Fruit fly (Drosophila melanogaster): ENCODE measurements around the gene Prosbeta7.
A peak's percentile ranks its signal among the peaks of the same experiment; 100 is the strongest.

Gene Prosbeta7

DNA sequence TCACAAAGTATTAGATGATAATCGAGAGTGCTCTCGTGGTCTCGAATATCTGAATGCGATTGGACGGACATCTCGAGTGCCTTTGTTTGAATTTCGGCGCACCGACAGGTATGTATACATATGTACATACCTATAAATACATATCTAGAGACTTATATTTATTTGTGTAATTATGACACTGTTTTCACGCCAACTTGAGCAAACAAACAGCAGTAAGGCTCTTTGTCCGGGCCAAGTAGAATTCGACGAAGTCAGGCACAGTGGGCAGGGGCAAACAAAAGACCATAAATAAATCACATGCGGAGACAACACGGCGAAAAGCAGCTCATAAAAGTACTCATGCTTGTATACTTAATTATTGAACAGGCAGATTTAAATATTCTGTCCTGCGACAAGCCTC, 37.5 kb downstream of the Prosbeta7 start (continued):
- peak; percentile 9 for TF ChIP-seq CG15269 (tag; optimal IDR thresholded peaks at IDR 0.05)
- peak; percentile 8 for TF ChIP-seq CG18262 (tag; optimal IDR thresholded peaks at IDR 0.05)
- TF ChIP-seq nmo (GFP tag; optimal IDR thresholded peaks at IDR 0.05), result no peak
- peak; percentile 12 for TF ChIP-seq gsb-n (tag; optimal IDR thresholded peaks at IDR 0.05)
- no peak for TF ChIP-seq TFAM (GFP tag; optimal IDR thresholded peaks at IDR 0.05)
- no peak for TF ChIP-seq jigr1 (GFP tag; IDR thresholded peaks at IDR 0.05)
- no peak for TF ChIP-seq CG31365 (tag; optimal IDR thresholded peaks at IDR 0.05)
- no peak for TF ChIP-seq toy (GFP tag; IDR thresholded peaks at IDR 0.05)
- TF ChIP-seq Atf-2 (GFP tag; optimal IDR thresholded peaks at IDR 0.05), result no peak
- no peak for TF ChIP-seq CG34422 (GFP tag; IDR thresholded peaks at IDR 0.05)
- TF ChIP-seq YL-1 (GFP tag; optimal IDR thresholded peaks at IDR 0.05), result no peak
- no peak for TF ChIP-seq pum (GFP tag; optimal IDR thresholded peaks at IDR 0.05)
- TF ChIP-seq CG17328 (GFP tag; IDR thresholded peaks at IDR 0.05), result no peak
- TF ChIP-seq caup (GFP tag; optimal IDR thresholded peaks at IDR 0.05; ENCODE audit: severe bottlenecking), result peak; percentile 5
- no peak for TF ChIP-seq Sry-δ (GFP tag; optimal IDR thresholded peaks at IDR 0.05)
- no peak for TF ChIP-seq Gsc (GFP tag; IDR thresholded peaks at IDR 0.05)
- no peak for TF ChIP-seq CG4282 (GFP tag; optimal IDR thresholded peaks at IDR 0.05)
- TF ChIP-seq Ets97D (GFP tag; optimal IDR thresholded peaks at IDR 0.05), result no peak
- no peak for TF ChIP-seq nerfin-1 (tag; optimal IDR thresholded peaks at IDR 0.05)
- TF ChIP-seq CG8388 (GFP tag; optimal IDR thresholded peaks at IDR 0.05), result no peak
- TF ChIP-seq CG11398 (GFP tag; optimal IDR thresholded peaks at IDR 0.05), result no peak
- no peak for TF ChIP-seq CG12155 (GFP tag; optimal IDR thresholded peaks at IDR 0.05)
- TF ChIP-seq CG8290 (GFP tag; optimal IDR thresholded peaks at IDR 0.05), result no peak
- TF ChIP-seq CG8290 (tag; optimal IDR thresholded peaks at IDR 0.05), result peak in 1 of 2 experiments; percentile 30
- no peak for TF ChIP-seq chn (GFP tag; optimal IDR thresholded peaks at IDR 0.05)
- TF ChIP-seq CG14965 (GFP tag; optimal IDR thresholded peaks at IDR 0.05; ENCODE audit: borderline replicate concordance), result no peak
- peak; percentile 76 for TF ChIP-seq sens (GFP tag)
- no peak for TF ChIP-seq gce (GFP tag; IDR thresholded peaks at IDR 0.05)
- TF ChIP-seq slp2 (GFP tag; optimal IDR thresholded peaks at IDR 0.05), result no peak
- no peak for TF ChIP-seq inv (GFP tag; IDR thresholded peaks at IDR 0.05; ENCODE audit: partially characterized antibody)
- peak; percentile 42 for TF ChIP-seq lab (GFP tag; optimal IDR thresholded peaks at IDR 0.05)
- no peak for TF ChIP-seq HmgD (GFP tag; optimal IDR thresholded peaks at IDR 0.05)
- no peak for TF ChIP-seq dan (GFP tag; IDR thresholded peaks at IDR 0.05)
- TF ChIP-seq Mad (GFP tag; optimal IDR thresholded peaks at IDR 0.05), result no peak
- TF ChIP-seq Max (GFP tag; optimal IDR thresholded peaks at IDR 0.05), result no peak
- TF ChIP-seq CG1603 (tag; optimal IDR thresholded peaks at IDR 0.05), result peak; percentile 32
- TF ChIP-seq Optix (GFP tag; IDR thresholded peaks at IDR 0.05), result no peak
- TF ChIP-seq Chrac-16 (GFP tag; optimal IDR thresholded peaks at IDR 0.05), result no peak
- no peak for TF ChIP-seq Mrtf (GFP tag; IDR thresholded peaks at IDR 0.05)
- TF ChIP-seq CG8089 (GFP tag; optimal IDR thresholded peaks at IDR 0.05), result no peak
- TF ChIP-seq CG6854 (GFP tag; optimal IDR thresholded peaks at IDR 0.05), result no peak
- TF ChIP-seq CG3838 (GFP tag; optimal IDR thresholded peaks at IDR 0.05), result no peak
- TF ChIP-seq CG17186 (GFP tag; optimal IDR thresholded peaks at IDR 0.05), result no peak
- TF ChIP-seq Vsx1 (GFP tag; optimal IDR thresholded peaks at IDR 0.05), result peak; percentile 24
- TF ChIP-seq Kr (GFP tag; optimal IDR thresholded peaks at IDR 0.05), result peak; percentile 26
- TF ChIP-seq CG7372 (GFP tag; IDR thresholded peaks at IDR 0.05), result no peak
- peak; percentile 8 for TF ChIP-seq gem (tag; optimal IDR thresholded peaks at IDR 0.05)
- TF ChIP-seq MESR4 (GFP tag; optimal IDR thresholded peaks at IDR 0.05), result no peak
- no peak for TF ChIP-seq cwo (GFP tag; optimal IDR thresholded peaks at IDR 0.05)
- TF ChIP-seq corto (GFP tag; optimal IDR thresholded peaks at IDR 0.05), result no peak
- TF ChIP-seq D19A (tag; optimal IDR thresholded peaks at IDR 0.05), result no peak
- TF ChIP-seq CG3407 (GFP tag; optimal IDR thresholded peaks at IDR 0.05), result no peak
